Worm (Caenorhabditis elegans) whole organism, L4/young adult: ENCODE results near the gene cpr-3.

Experiments
- W03F9.2 ChIP-seq: fragments of 150-350 bp; optimal IDR thresholded peaks from 2 replicates; lab custom pipeline; 2014; ENCODE audit warnings: missing biosample characterization, missing genetic modification characterization
- dao-5 ChIP-seq: sonication (generic microtip); optimal IDR thresholded peaks from 2 replicates; lab custom pipeline; 2016; ENCODE audit warnings: missing genotype, missing genetic modification characterization, moderate library complexity, missing compliant biosample characterization
- him-1 ChIP-seq: sonication (generic microtip); optimal IDR thresholded peaks from 2 replicates; lab custom pipeline; 2016; ENCODE audit warnings: missing genotype, missing genetic modification reagents, missing genetic modification characterization, missing compliant biosample characterization

The cpr-3 gene

ce11 chrV:15313529-15313928 is 15.0 kb upstream of the cpr-3 start:
- no peak for TF ChIP-seq him-1 (tag; lab: Kevin White, UChicago)
- no peak for TF ChIP-seq dao-5 (tag; lab: Kevin White, UChicago)
- TF ChIP-seq W03F9.2 (tag; lab: Kevin White, UChicago): no peak

- no peak for TF ChIP-seq dao-5 (tag; lab: Kevin White, UChicago)
Observed at ce11 chrV:15310780-15311179, 12.3 kb upstream of the cpr-3 start, which contains the start of gene irld-62. Gene irld-62 (plus strand): TSS chrV:15311080.

- TF ChIP-seq dao-5 (tag; lab: Kevin White, UChicago) (no peak), him-1 (tag; lab: Kevin White, UChicago) (no peak), W03F9.2 (tag; lab: Kevin White, UChicago) (no peak)
Observed at ce11 chrV:15309011-15309410, 10.5 kb upstream of the cpr-3 start, which contains the start of gene srz-10. Gene srz-10 (minus strand): TSS chrV:15309098.

- no peak for TF ChIP-seq him-1 (tag; lab: Kevin White, UChicago)
- no peak for TF ChIP-seq W03F9.2 (tag; lab: Kevin White, UChicago)
Observed at ce11 chrV:15306745-15307144, 8.2 kb upstream of the cpr-3 start, which contains the start of gene T26H8.4. Gene T26H8.4 (minus strand): TSS chrV:15306845.

ce11 chrV:15305502-15305901 is 7.0 kb upstream of the cpr-3 start, which contains the start of gene T26H8.5:
Gene T26H8.5 (minus strand): TSS chrV:15305602.
- no peak for TF ChIP-seq dao-5 (tag; lab: Kevin White, UChicago)
- TF ChIP-seq him-1 (tag; lab: Kevin White, UChicago): no peak
- TF ChIP-seq W03F9.2 (tag; lab: Kevin White, UChicago): no peak

ce11 chrV:15303625-15304024 is 5.1 kb upstream of the cpr-3 start, which contains the start of gene srx-48:
Gene srx-48 (minus strand): TSS chrV:15303725.
- no peak for TF ChIP-seq W03F9.2 (tag; lab: Kevin White, UChicago)
- TF ChIP-seq him-1 (tag; lab: Kevin White, UChicago): no peak
- TF ChIP-seq dao-5 (tag; lab: Kevin White, UChicago): no peak

- TF ChIP-seq dao-5 (tag; lab: Kevin White, UChicago) (no peak), him-1 (tag; lab: Kevin White, UChicago) (no peak), W03F9.2 (tag; lab: Kevin White, UChicago) (no peak)
Observed at ce11 chrV:15293865-15294264, 4.6 kb downstream of the cpr-3 start, which contains the start of gene str-96. Gene str-96 (minus strand): TSS chrV:15293965.

- no peak for TF ChIP-seq dao-5 (tag; lab: Kevin White, UChicago)
- TF ChIP-seq him-1 (tag; lab: Kevin White, UChicago): no peak
- TF ChIP-seq W03F9.2 (tag; lab: Kevin White, UChicago): no peak
Observed at ce11 chrV:15290995-15291394, 7.5 kb downstream of the cpr-3 start, which contains the start of gene cyp-34A2. Gene cyp-34A2 (minus strand): TSS chrV:15291095.

- TF ChIP-seq him-1 (tag; lab: Kevin White, UChicago): no peak
- TF ChIP-seq dao-5 (tag; lab: Kevin White, UChicago): no peak
- TF ChIP-seq W03F9.2 (tag; lab: Kevin White, UChicago): no peak
Observed at ce11 chrV:15287856-15288255, 10.6 kb downstream of the cpr-3 start, which contains the start of gene cyp-34A1. Gene cyp-34A1 (minus strand): TSS chrV:15287956.

ce11 chrV:15285984-15286383 is 12.5 kb downstream of the cpr-3 start:
- TF ChIP-seq W03F9.2 (tag; lab: Kevin White, UChicago): no peak
- TF ChIP-seq him-1 (tag; lab: Kevin White, UChicago): no peak

ce11 chrV:15281279-15281949 is 17.1 kb downstream of the cpr-3 start, which contains the start of the genes srw-19 and srx-51:
Gene srw-19 (minus strand): TSS chrV:15281379.
Gene srx-51 (plus strand): TSS chrV:15281899.
- no peak for TF ChIP-seq W03F9.2 (tag; lab: Kevin White, UChicago)
- TF ChIP-seq dao-5 (tag; lab: Kevin White, UChicago): no peak
- TF ChIP-seq him-1 (tag; lab: Kevin White, UChicago): no peak

ce11 chrV:15276915-15277314 is 21.6 kb downstream of the cpr-3 start, which contains the start of gene srw-17:
Gene srw-17 (minus strand): TSS chrV:15277015.
- no peak for TF ChIP-seq W03F9.2 (tag; lab: Kevin White, UChicago)
- TF ChIP-seq dao-5 (tag; lab: Kevin White, UChicago): no peak
- no peak for TF ChIP-seq him-1 (tag; lab: Kevin White, UChicago)

- TF ChIP-seq dao-5 (tag; lab: Kevin White, UChicago): no peak
- no peak for TF ChIP-seq W03F9.2 (tag; lab: Kevin White, UChicago)
- TF ChIP-seq him-1 (tag; lab: Kevin White, UChicago): no peak
Observed at ce11 chrV:15274757-15275156, 23.7 kb downstream of the cpr-3 start, which contains the start of gene srw-16. Gene srw-16 (minus strand): TSS chrV:15274857.

ce11 chrV:15272263-15272662 is 26.2 kb downstream of the cpr-3 start, which contains the start of gene T10H4.4:
Gene T10H4.4 (minus strand): TSS chrV:15272363.
- TF ChIP-seq W03F9.2 (tag; lab: Kevin White, UChicago): no peak
- no peak for TF ChIP-seq dao-5 (tag; lab: Kevin White, UChicago)
- no peak for TF ChIP-seq him-1 (tag; lab: Kevin White, UChicago)
